Worm (Caenorhabditis elegans) whole organism, L1 larva: Measurements from ENCODE around the gene Y39H10B.2.

Experiments used
- C04F5.9 ChIP-seq: sonication (generic microtip); optimal IDR thresholded peaks from 2 replicates; lab custom pipeline; 2016; ENCODE audit warnings: missing genetic modification characterization, missing compliant biosample characterization
- C34B4.2 ChIP-seq: sonication (generic microtip); optimal IDR thresholded peaks from 2 replicates; lab custom pipeline; 2017; ENCODE audit warnings: mild to moderate bottlenecking, missing genetic modification characterization, missing compliant biosample characterization
- F16B12.6 ChIP-seq: fragments of 150-350 bp; optimal IDR thresholded peaks from 2 replicates; lab custom pipeline; 2014; ENCODE audit warnings: missing biosample characterization, missing genetic modification characterization
- aha-1 ChIP-seq: fragments of 150-350 bp; optimal IDR thresholded peaks from 2 replicates; lab custom pipeline; 2014; ENCODE audit warnings: missing biosample characterization, missing genetic modification characterization
- alr-1 ChIP-seq: fragments of 200-800 bp; sonication (Bioruptor generic); optimal IDR thresholded peaks from 2 replicates; lab custom pipeline; 2018; ENCODE audit warnings: borderline replicate concordance, mild to moderate bottlenecking, missing genetic modification characterization, missing compliant biosample characterization
- ceh-88 ChIP-seq: fragments of 200-800 bp; sonication (Bioruptor generic); IDR thresholded peaks from 2 replicates; pipeline ENCODE4 v1.3.6; 2022; ENCODE audit warnings: missing genetic modification characterization, missing compliant biosample characterization
- dpl-1 ChIP-seq, 3 experiments: fragments of 150-350 bp in 2 of 3; sonication (generic microtip) in 1 of 3; optimal IDR thresholded peaks; 2 replicates each; lab custom pipeline; 2014 to 2017; ENCODE audit warnings: missing biosample characterization in 3 of 3, missing genetic modification characterization in 3 of 3, missing genetic modification reagents in 3 of 3
- dsc-1 ChIP-seq: sonication (generic microtip); optimal IDR thresholded peaks from 2 replicates; lab custom pipeline; 2016; ENCODE audit warnings: mild to moderate bottlenecking, missing genetic modification characterization, missing compliant biosample characterization
- efl-1 ChIP-seq, 4 experiments: fragments of 150-350 bp; optimal IDR thresholded peaks in 3 of 4; peaks in 1 of 4; 1 replicate in 1 of 4; 2 replicates in 3 of 4; lab custom pipeline; 2014; ENCODE audit warnings: missing biosample characterization in 2 of 4, missing genetic modification characterization in 2 of 4, missing genetic modification reagents in 2 of 4
- egl-27 ChIP-seq, 2 experiments: fragments of 150-350 bp in 1 of 2; sonication (generic microtip); optimal IDR thresholded peaks; 3 replicates each; lab custom pipeline; 2017 to 2018; ENCODE audit warnings: missing biosample characterization in 2 of 2, missing genetic modification characterization in 2 of 2, missing genetic modification reagents in 2 of 2
- elt-2 ChIP-seq: sonication (generic microtip); optimal IDR thresholded peaks from 2 replicates; lab custom pipeline; 2016; ENCODE audit warnings: missing genetic modification characterization, mild to moderate bottlenecking, inconsistent platforms, missing compliant biosample characterization, missing genetic modification reagents
- elt-3 ChIP-seq, 6 experiments: fragments of 150-350 bp in 1 of 6; sonication (generic microtip); optimal IDR thresholded peaks; 2 replicates each; lab custom pipeline; 2017 to 2018; ENCODE audit warnings: missing biosample characterization in 6 of 6, missing genetic modification characterization in 6 of 6, inconsistent platforms in 1 of 6
- hlh-4 ChIP-seq: sonication (generic microtip); optimal IDR thresholded peaks from 2 replicates; lab custom pipeline; 2016; ENCODE audit warnings: mild to moderate bottlenecking, missing genetic modification characterization, missing compliant biosample characterization
- jun-1 ChIP-seq: fragments of 150-350 bp; optimal IDR thresholded peaks from 2 replicates; lab custom pipeline; 2014; ENCODE audit warnings: missing biosample characterization, missing genetic modification reagents, missing genetic modification characterization
- lin-14 ChIP-seq: fragments of 200-800 bp; sonication (Bioruptor generic); optimal IDR thresholded peaks from 2 replicates; lab custom pipeline; 2018; ENCODE audit warnings: mild to moderate bottlenecking, missing genetic modification characterization, moderate library complexity, missing compliant biosample characterization
- lin-15B ChIP-seq: fragments of 150-350 bp; sonication (generic microtip); optimal IDR thresholded peaks from 3 replicates; lab custom pipeline; 2014; ENCODE audit warnings: missing biosample characterization, missing genetic modification characterization
- lsy-2 ChIP-seq, 2 experiments: fragments of 150-350 bp; optimal IDR thresholded peaks; 2 replicates each; lab custom pipeline; 2014; ENCODE audit warnings: missing biosample characterization in 2 of 2, missing genetic modification characterization in 2 of 2
- mab-9 ChIP-seq: fragments of 200-800 bp; sonication (Bioruptor generic); IDR thresholded peaks from 2 replicates; pipeline ENCODE4 v1.3.6; 2022; ENCODE audit warnings: missing genetic modification reagents, missing genetic modification characterization, missing compliant biosample characterization
- mef-2 ChIP-seq: fragments of 150-350 bp; optimal IDR thresholded peaks from 2 replicates; lab custom pipeline; 2014; ENCODE audit warnings: missing biosample characterization, missing genetic modification characterization
- mep-1 ChIP-seq: fragments of 150-350 bp; optimal IDR thresholded peaks from 2 replicates; lab custom pipeline; 2014; ENCODE audit warnings: missing biosample characterization, missing genetic modification characterization
- nhr-20 ChIP-seq: sonication (generic microtip); optimal IDR thresholded peaks from 2 replicates; lab custom pipeline; 2016; ENCODE audit warnings: mild to moderate bottlenecking, missing genetic modification characterization, missing compliant biosample characterization
- nhr-237 ChIP-seq: fragments of 150-350 bp; optimal IDR thresholded peaks from 2 replicates; lab custom pipeline; 2014; ENCODE audit warnings: missing biosample characterization, missing genetic modification characterization
- nhr-28 ChIP-seq: fragments of 150-350 bp; optimal IDR thresholded peaks from 2 replicates; lab custom pipeline; 2014; ENCODE audit warnings: missing biosample characterization, missing genetic modification characterization
- nhr-84 ChIP-seq: sonication (generic microtip); optimal IDR thresholded peaks from 2 replicates; lab custom pipeline; 2017; ENCODE audit warnings: missing biosample characterization, missing genetic modification characterization
- pag-3 ChIP-seq: sonication (generic microtip); optimal IDR thresholded peaks from 2 replicates; lab custom pipeline; 2017; ENCODE audit warnings: missing genetic modification characterization, mild to moderate bottlenecking, missing compliant biosample characterization, antibody characterized with exemption, borderline replicate concordance; ENCODE audit not compliant: insufficient read depth
- rnt-1 ChIP-seq: sonication (generic microtip); optimal IDR thresholded peaks from 2 replicates; lab custom pipeline; 2016; ENCODE audit warnings: mild to moderate bottlenecking, missing genetic modification characterization, moderate library complexity, missing compliant biosample characterization
- snpc-4 ChIP-seq: fragments of 150-350 bp; optimal IDR thresholded peaks from 2 replicates; lab custom pipeline; 2014; ENCODE audit warnings: missing biosample characterization, missing genetic modification characterization
- sox-4 ChIP-seq: sonication (generic microtip); optimal IDR thresholded peaks from 2 replicates; lab custom pipeline; 2016; ENCODE audit warnings: missing genetic modification characterization, missing compliant biosample characterization
- sup-37 ChIP-seq: fragments of 200-800 bp; sonication (Bioruptor generic); optimal IDR thresholded peaks from 2 replicates; lab custom pipeline; 2018; ENCODE audit warnings: mild to moderate bottlenecking, missing genetic modification characterization, missing compliant biosample characterization
- swsn-7 ChIP-seq: sonication (generic microtip); optimal IDR thresholded peaks from 2 replicates; lab custom pipeline; 2016; ENCODE audit warnings: missing genetic modification characterization, missing compliant biosample characterization
- tbx-2 ChIP-seq: sonication (generic microtip); optimal IDR thresholded peaks from 2 replicates; lab custom pipeline; 2016; ENCODE audit warnings: missing genetic modification characterization, missing compliant biosample characterization
- unc-130 ChIP-seq: fragments of 150-350 bp; optimal IDR thresholded peaks from 2 replicates; lab custom pipeline; 2017; ENCODE audit warnings: missing biosample characterization, missing genetic modification characterization, inconsistent platforms
- unc-30 ChIP-seq: sonication (generic microtip); optimal IDR thresholded peaks from 2 replicates; lab custom pipeline; 2017; ENCODE audit warnings: missing biosample characterization, missing genetic modification characterization
- unc-62 ChIP-seq: fragments of 150-350 bp; optimal IDR thresholded peaks from 2 replicates; lab custom pipeline; 2014; ENCODE audit warnings: missing biosample characterization, missing genetic modification reagents, missing genetic modification characterization
- unc-98 ChIP-seq: fragments of 200-800 bp; sonication (Bioruptor generic); IDR thresholded peaks from 2 replicates; pipeline ENCODE4 v1.3.6; 2022; ENCODE audit warnings: missing genetic modification characterization, missing compliant biosample characterization

Y39H10B.2 gene

DNA sequence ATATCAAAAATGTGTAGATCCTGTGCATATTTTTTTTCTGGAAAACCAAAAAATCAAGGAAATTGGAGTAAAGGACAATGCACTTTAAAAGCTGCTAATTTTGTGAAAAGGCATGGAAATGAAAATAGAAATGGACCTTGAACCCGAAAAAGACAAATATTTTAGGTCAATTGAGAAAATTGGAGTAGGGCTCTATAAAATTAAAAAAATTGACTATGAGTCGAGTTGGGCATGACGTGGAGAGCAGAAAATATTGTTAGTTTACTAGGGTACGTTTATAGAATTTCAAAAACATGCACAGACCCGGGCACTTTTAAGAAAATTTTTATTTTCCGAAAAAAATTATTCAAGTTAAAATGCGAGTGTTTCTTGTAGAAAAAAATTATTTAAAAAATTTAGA, 9.1 kb upstream of the Y39H10B.2 start, which contains the start of gene acr-23:
acr-23 (minus strand) TSS at position 101 of the 400 bp plus-strand sequence.
- no peak for TF ChIP-seq egl-27 (tag; optimal IDR thresholded peaks at IDR 0.05; lab: Kevin White, UChicago)
- no peak for TF ChIP-seq sup-37 (GFP tag; lab: Kevin White, UChicago)
- no peak for TF ChIP-seq pag-3 (tag; lab: Kevin White, UChicago)
- TF ChIP-seq unc-98: no peak
- TF ChIP-seq lin-15B: no peak
- no peak for TF ChIP-seq jun-1
- TF ChIP-seq unc-62: no peak
- TF ChIP-seq, all 84 proteins: peak for 0

ce11 chrV:3666887-3667286, 1.7 kb upstream of the Y39H10B.2 start, which contains the start of gene str-113:
Gene str-113, minus strand, starts transcription at chrV:3666987.
- TF ChIP-seq elt-2 (tag; lab: Kevin White, UChicago): no peak
- no peak for TF ChIP-seq F16B12.6 (tag; lab: Kevin White, UChicago)
- no peak for TF ChIP-seq mep-1 (tag; lab: Kevin White, UChicago)
- TF ChIP-seq nhr-28 (tag; lab: Kevin White, UChicago): no peak
- TF ChIP-seq dsc-1 (tag; lab: Kevin White, UChicago): no peak
- no peak for TF ChIP-seq elt-3 (tag; optimal IDR thresholded peaks at IDR 0.05; lab: Kevin White, UChicago)
- TF ChIP-seq efl-1 (optimal IDR thresholded peaks at IDR 0.05; lab: Kevin White, UChicago): no peak
- TF ChIP-seq efl-1 (GFP tag; optimal IDR thresholded peaks at IDR 0.05 in 1 of 2; lab: Kevin White, UChicago): no peak
- no peak for TF ChIP-seq unc-98
- TF ChIP-seq ceh-88: no peak
- TF ChIP-seq C04F5.9 (tag; lab: Kevin White, UChicago): no peak
- TF ChIP-seq nhr-84 (tag; lab: Kevin White, UChicago): no peak
- TF ChIP-seq nhr-20 (tag; lab: Kevin White, UChicago): no peak
- TF ChIP-seq lin-14 (GFP tag; lab: Kevin White, UChicago): no peak
- no peak for TF ChIP-seq alr-1 (tag; lab: Kevin White, UChicago)

DNA sequence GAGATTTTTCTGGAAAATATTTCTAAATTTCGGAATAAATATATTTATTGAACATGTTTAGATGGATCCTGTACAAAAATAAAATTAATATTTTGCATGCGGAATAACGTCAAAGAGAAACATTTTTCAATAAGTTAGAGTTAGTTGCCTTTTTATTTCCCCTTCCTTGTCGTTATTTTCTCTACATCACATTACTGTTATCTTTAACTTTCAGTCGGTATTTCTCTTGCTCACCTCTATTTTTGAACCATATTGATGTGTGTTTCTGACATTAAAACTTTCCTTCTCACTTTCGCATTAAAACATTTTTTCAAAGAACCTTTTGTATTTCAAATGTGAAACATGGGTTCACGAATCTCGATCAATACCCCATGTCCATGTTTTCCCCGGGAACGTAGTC, 1.9 kb downstream of the Y39H10B.2 start, which contains the start of gene Y39H10B.3:
Y39H10B.3 (plus strand) TSS at position 301 of the 400 bp plus-strand sequence.
- TF ChIP-seq mef-2 (no peak), swsn-7 (no peak), unc-30 (tag; lab: Kevin White, UChicago) (no peak), tbx-2 (tag; lab: Kevin White, UChicago) (no peak), unc-98 (no peak), lin-15B (no peak), unc-130 (no peak), sox-4 (no peak), elt-2 (tag; lab: Kevin White, UChicago) (no peak), dpl-1 (GFP tag; optimal IDR thresholded peaks at IDR 0.05; lab: Kevin White, UChicago) (no peak), snpc-4 (tag; lab: Kevin White, UChicago) (no peak), nhr-237 (tag; lab: Kevin White, UChicago) (no peak), rnt-1 (tag; lab: Kevin White, UChicago) (no peak), pag-3 (tag; lab: Kevin White, UChicago) (no peak), lsy-2 (tag; optimal IDR thresholded peaks at IDR 0.05; lab: Kevin White, UChicago) (no peak)

- no peak for TF ChIP-seq mab-9 (GFP tag; lab: Robert Waterston, UW)
- no peak for TF ChIP-seq hlh-4
- TF ChIP-seq aha-1: no peak
- no peak for TF ChIP-seq swsn-7
- TF ChIP-seq C34B4.2 (tag; lab: Kevin White, UChicago): no peak
These were observed 4.5 kb downstream of the Y39H10B.2 start, which contains the start of gene pals-33 for ce11 chrV:3673080-3673479. Gene pals-33, plus strand, starts transcription at chrV:3673380.
